Worm (Caenorhabditis elegans) whole organism, L4/young adult: Measurements from ENCODE around the gene R05A10.8.

Experiments
- W03F9.2 ChIP-seq: fragments of 150-350 bp; optimal IDR thresholded peaks from 2 replicates; lab custom pipeline; 2014; ENCODE audit warnings: missing biosample characterization, missing genetic modification characterization
- dao-5 ChIP-seq: sonication (generic microtip); optimal IDR thresholded peaks from 2 replicates; lab custom pipeline; 2016; ENCODE audit warnings: missing genotype, missing genetic modification characterization, moderate library complexity, missing compliant biosample characterization
- him-1 ChIP-seq: sonication (generic microtip); optimal IDR thresholded peaks from 2 replicates; lab custom pipeline; 2016; ENCODE audit warnings: missing genotype, missing genetic modification reagents, missing genetic modification characterization, missing compliant biosample characterization

ce11 chrIV:14143042-14143441 is 14.9 kb downstream of the R05A10.8 start:
- no peak for TF ChIP-seq W03F9.2 (tag; lab: Kevin White, UChicago)
- no peak for TF ChIP-seq him-1 (tag; lab: Kevin White, UChicago)
- no peak for TF ChIP-seq dao-5 (tag; lab: Kevin White, UChicago)
